Worm (Caenorhabditis elegans): ENCODE data around the gene C05C10.5.

- TF ChIP-seq blmp-1 (tag; optimal IDR thresholded peaks at IDR 0.05) (no peak), nhr-12 (tag; optimal IDR thresholded peaks at IDR 0.05) (no peak), pag-3 (tag; optimal IDR thresholded peaks at IDR 0.05; ENCODE audit: borderline replicate concordance, insufficient read depth) (no peak), mep-1 (tag; optimal IDR thresholded peaks at IDR 0.05) (no peak), unc-62 (GFP tag; optimal IDR thresholded peaks at IDR 0.05) (no peak), nhr-237 (tag; optimal IDR thresholded peaks at IDR 0.05) (no peak), lin-39 (tag; optimal IDR thresholded peaks at IDR 0.05) (no peak), lsy-2 (tag; optimal IDR thresholded peaks at IDR 0.05) (no peak)
Measured at ce11 chrII:9943837-9944236, 5.0 kb downstream of the C05C10.5 start, which contains the start of gene flad-1.
